Worm (Caenorhabditis elegans): Measurements from ENCODE around the gene lgc-36.

ce11 chrV:11216137-11216536, 42.7 kb downstream of the lgc-36 start:
- no peak for TF ChIP-seq him-1 (tag; optimal IDR thresholded peaks at IDR 0.05)
- TF ChIP-seq dao-5 (tag; optimal IDR thresholded peaks at IDR 0.05) = no peak
- TF ChIP-seq W03F9.2 (tag; optimal IDR thresholded peaks at IDR 0.05) = no peak

Data from whole organism, L4/young adult.